Worm (Caenorhabditis elegans) whole organism, L1 larva: ENCODE measurements around the gene M04D8.7.

Experiments used
- C16A3.4 ChIP-seq: fragments of 150-350 bp; optimal IDR thresholded peaks from 2 replicates; lab custom pipeline; 2014; ENCODE audit warnings: missing biosample characterization, missing genetic modification characterization
- C34B4.2 ChIP-seq: sonication (generic microtip); optimal IDR thresholded peaks from 2 replicates; lab custom pipeline; 2017; ENCODE audit warnings: mild to moderate bottlenecking, missing genetic modification characterization, missing compliant biosample characterization
- F16B12.6 ChIP-seq: fragments of 150-350 bp; optimal IDR thresholded peaks from 2 replicates; lab custom pipeline; 2014; ENCODE audit warnings: missing biosample characterization, missing genetic modification characterization
- Y116A8C.19 ChIP-seq: sonication (generic microtip); optimal IDR thresholded peaks from 2 replicates; lab custom pipeline; 2016; ENCODE audit warnings: missing compliant biosample characterization, missing genetic modification characterization, borderline replicate concordance
- alr-1 ChIP-seq: fragments of 200-800 bp; sonication (Bioruptor generic); optimal IDR thresholded peaks from 2 replicates; lab custom pipeline; 2018; ENCODE audit warnings: borderline replicate concordance, mild to moderate bottlenecking, missing genetic modification characterization, missing compliant biosample characterization
- aly-2 ChIP-seq: fragments of 150-350 bp; optimal IDR thresholded peaks from 2 replicates; lab custom pipeline; 2014; ENCODE audit warnings: missing biosample characterization, missing genetic modification characterization
- blmp-1 ChIP-seq: fragments of 150-350 bp; optimal IDR thresholded peaks from 2 replicates; lab custom pipeline; 2014; ENCODE audit warnings: missing biosample characterization, missing genetic modification characterization
- ceh-63 ChIP-seq: fragments of 200-800 bp; sonication (Bioruptor generic); optimal IDR thresholded peaks from 2 replicates; lab custom pipeline; 2018; ENCODE audit warnings: mild to moderate bottlenecking, missing genetic modification characterization, missing compliant biosample characterization
- ceh-8 ChIP-seq: fragments of 200-800 bp; sonication (Bioruptor generic); optimal IDR thresholded peaks from 2 replicates; lab custom pipeline; 2018; ENCODE audit warnings: mild to moderate bottlenecking, missing genetic modification characterization, moderate library complexity, missing compliant biosample characterization
- ceh-82 ChIP-seq, 3 experiments: fragments of 150-350 bp in 1 of 3; sonication (generic microtip) in 2 of 3; optimal IDR thresholded peaks; 2 replicates each; lab custom pipeline; 2014 to 2017; ENCODE audit warnings: missing biosample characterization in 3 of 3, missing genetic modification characterization in 3 of 3
- ceh-90 ChIP-seq: sonication (generic microtip); optimal IDR thresholded peaks from 2 replicates; lab custom pipeline; 2016; ENCODE audit warnings: missing genetic modification characterization, missing compliant biosample characterization
- dsc-1 ChIP-seq: sonication (generic microtip); optimal IDR thresholded peaks from 2 replicates; lab custom pipeline; 2016; ENCODE audit warnings: mild to moderate bottlenecking, missing genetic modification characterization, missing compliant biosample characterization
- efl-1 ChIP-seq, 4 experiments: fragments of 150-350 bp; optimal IDR thresholded peaks in 3 of 4; peaks in 1 of 4; 1 replicate in 1 of 4; 2 replicates in 3 of 4; lab custom pipeline; 2014; ENCODE audit warnings: missing biosample characterization in 2 of 4, missing genetic modification characterization in 2 of 4, missing genetic modification reagents in 2 of 4
- egl-13 ChIP-seq: sonication (generic microtip); optimal IDR thresholded peaks from 2 replicates; lab custom pipeline; 2016; ENCODE audit warnings: missing genotype, missing genetic modification reagents, missing genetic modification characterization, missing compliant biosample characterization
- elt-3 ChIP-seq, 6 experiments: fragments of 150-350 bp in 1 of 6; sonication (generic microtip); optimal IDR thresholded peaks; 2 replicates each; lab custom pipeline; 2017 to 2018; ENCODE audit warnings: missing biosample characterization in 6 of 6, missing genetic modification characterization in 6 of 6, inconsistent platforms in 1 of 6
- ets-5 ChIP-seq: fragments of 200-800 bp; sonication (Bioruptor generic); IDR thresholded peaks from 2 replicates; pipeline ENCODE4 v1.3.6; 2022; ENCODE audit warnings: missing genetic modification characterization, missing compliant biosample characterization
- fkh-10 ChIP-seq: sonication (generic microtip); optimal IDR thresholded peaks from 2 replicates; lab custom pipeline; 2017; ENCODE audit warnings: missing biosample characterization, missing genetic modification reagents, missing genetic modification characterization
- fkh-4 ChIP-seq: sonication (generic microtip); optimal IDR thresholded peaks from 2 replicates; lab custom pipeline; 2016; ENCODE audit warnings: missing compliant biosample characterization, missing genetic modification characterization, borderline replicate concordance
- fkh-8 ChIP-seq: sonication (generic microtip); optimal IDR thresholded peaks from 2 replicates; lab custom pipeline; 2016; ENCODE audit warnings: mild to moderate bottlenecking, missing genetic modification characterization, missing compliant biosample characterization
- grh-1 ChIP-seq: fragments of 200-800 bp; sonication (Bioruptor generic); IDR thresholded peaks from 2 replicates; pipeline ENCODE4 v1.3.6; 2022; ENCODE audit warnings: missing genetic modification reagents, missing genetic modification characterization, missing compliant biosample characterization
- hlh-17 ChIP-seq: fragments of 200-800 bp; sonication (Bioruptor generic); optimal IDR thresholded peaks from 2 replicates; lab custom pipeline; 2018; ENCODE audit warnings: missing genetic modification characterization, mild to moderate bottlenecking, missing compliant biosample characterization, moderate library complexity, borderline replicate concordance
- hpl-2 ChIP-seq: fragments of 150-350 bp; optimal IDR thresholded peaks from 2 replicates; lab custom pipeline; 2014; ENCODE audit warnings: missing biosample characterization, missing genetic modification reagents, missing genetic modification characterization
- isw-1 ChIP-seq: fragments of 200-800 bp; sonication (Bioruptor generic); IDR thresholded peaks from 2 replicates; pipeline ENCODE4 v1.3.6; 2022; ENCODE audit warnings: missing genetic modification characterization, missing compliant biosample characterization
- lsy-2 ChIP-seq, 2 experiments: fragments of 150-350 bp; optimal IDR thresholded peaks; 2 replicates each; lab custom pipeline; 2014; ENCODE audit warnings: missing biosample characterization in 2 of 2, missing genetic modification characterization in 2 of 2
- mdl-1 ChIP-seq, 2 experiments: fragments of 150-350 bp; optimal IDR thresholded peaks; 2 replicates each; lab custom pipeline; 2014 to 2017; ENCODE audit warnings: missing biosample characterization in 2 of 2, missing genetic modification characterization in 2 of 2, inconsistent platforms in 1 of 2
- mef-2 ChIP-seq: fragments of 150-350 bp; optimal IDR thresholded peaks from 2 replicates; lab custom pipeline; 2014; ENCODE audit warnings: missing biosample characterization, missing genetic modification characterization
- mep-1 ChIP-seq: fragments of 150-350 bp; optimal IDR thresholded peaks from 2 replicates; lab custom pipeline; 2014; ENCODE audit warnings: missing biosample characterization, missing genetic modification characterization
- nhr-11 ChIP-seq: fragments of 150-350 bp; optimal IDR thresholded peaks from 2 replicates; lab custom pipeline; 2014; ENCODE audit warnings: missing biosample characterization, missing genetic modification characterization
- nhr-12 ChIP-seq: sonication (generic microtip); optimal IDR thresholded peaks from 2 replicates; lab custom pipeline; 2017; ENCODE audit warnings: missing biosample characterization, missing genetic modification characterization
- nhr-19 ChIP-seq: fragments of 200-800 bp; sonication (Bioruptor generic); conservative IDR thresholded peaks from 2 replicates; pipeline ENCODE4 v1.3.6; 2022; ENCODE audit warnings: missing genetic modification characterization, missing compliant biosample characterization
- nhr-20 ChIP-seq: sonication (generic microtip); optimal IDR thresholded peaks from 2 replicates; lab custom pipeline; 2016; ENCODE audit warnings: mild to moderate bottlenecking, missing genetic modification characterization, missing compliant biosample characterization
- nhr-237 ChIP-seq: fragments of 150-350 bp; optimal IDR thresholded peaks from 2 replicates; lab custom pipeline; 2014; ENCODE audit warnings: missing biosample characterization, missing genetic modification characterization
- nhr-47 ChIP-seq: sonication (generic microtip); optimal IDR thresholded peaks from 2 replicates; lab custom pipeline; 2016; ENCODE audit warnings: mild to moderate bottlenecking, missing genetic modification characterization, moderate library complexity, missing compliant biosample characterization
- nhr-71 ChIP-seq: sonication (generic microtip); optimal IDR thresholded peaks from 2 replicates; lab custom pipeline; 2016; ENCODE audit warnings: mild to moderate bottlenecking, missing genetic modification characterization, moderate library complexity, missing compliant biosample characterization
- nhr-85 ChIP-seq: sonication (generic microtip); peaks from one replicate; lab custom pipeline; 2016; ENCODE audit warnings: missing genetic modification characterization, inconsistent platforms, missing compliant biosample characterization
- pax-3 ChIP-seq: fragments of 200-800 bp; sonication (Bioruptor generic); optimal IDR thresholded peaks from 2 replicates; lab custom pipeline; 2018; ENCODE audit warnings: mild to moderate bottlenecking, missing genetic modification characterization, moderate library complexity, missing compliant biosample characterization
- pqm-1 ChIP-seq: sonication (generic microtip); optimal IDR thresholded peaks from 3 replicates; lab custom pipeline; 2017; ENCODE audit warnings: missing biosample characterization, missing genetic modification characterization
- rnt-1 ChIP-seq: sonication (generic microtip); optimal IDR thresholded peaks from 2 replicates; lab custom pipeline; 2016; ENCODE audit warnings: mild to moderate bottlenecking, missing genetic modification characterization, moderate library complexity, missing compliant biosample characterization
- skn-1 ChIP-seq: fragments of 150-350 bp; optimal IDR thresholded peaks from 2 replicates; lab custom pipeline; 2014; ENCODE audit warnings: missing biosample characterization, missing genetic modification characterization
- snu-23 ChIP-seq: sonication (generic microtip); optimal IDR thresholded peaks from 2 replicates; lab custom pipeline; 2016; ENCODE audit warnings: missing genetic modification characterization, missing compliant biosample characterization
- sox-4 ChIP-seq: sonication (generic microtip); optimal IDR thresholded peaks from 2 replicates; lab custom pipeline; 2016; ENCODE audit warnings: missing genetic modification characterization, missing compliant biosample characterization
- sptf-1 ChIP-seq: fragments of 150-350 bp; optimal IDR thresholded peaks from 2 replicates; lab custom pipeline; 2014; ENCODE audit warnings: missing biosample characterization, missing genetic modification characterization
- sup-37 ChIP-seq: fragments of 200-800 bp; sonication (Bioruptor generic); optimal IDR thresholded peaks from 2 replicates; lab custom pipeline; 2018; ENCODE audit warnings: mild to moderate bottlenecking, missing genetic modification characterization, missing compliant biosample characterization
- swsn-7 ChIP-seq: sonication (generic microtip); optimal IDR thresholded peaks from 2 replicates; lab custom pipeline; 2016; ENCODE audit warnings: missing genetic modification characterization, missing compliant biosample characterization
- tbx-2 ChIP-seq: sonication (generic microtip); optimal IDR thresholded peaks from 2 replicates; lab custom pipeline; 2016; ENCODE audit warnings: missing genetic modification characterization, missing compliant biosample characterization
- tlp-1 ChIP-seq: fragments of 150-350 bp; optimal IDR thresholded peaks from 2 replicates; lab custom pipeline; 2014; ENCODE audit warnings: missing biosample characterization, missing genetic modification characterization
- unc-130 ChIP-seq: fragments of 150-350 bp; optimal IDR thresholded peaks from 2 replicates; lab custom pipeline; 2017; ENCODE audit warnings: missing biosample characterization, missing genetic modification characterization, inconsistent platforms
- unc-62 ChIP-seq: fragments of 150-350 bp; optimal IDR thresholded peaks from 2 replicates; lab custom pipeline; 2014; ENCODE audit warnings: missing biosample characterization, missing genetic modification reagents, missing genetic modification characterization
- unc-98 ChIP-seq: fragments of 200-800 bp; sonication (Bioruptor generic); IDR thresholded peaks from 2 replicates; pipeline ENCODE4 v1.3.6; 2022; ENCODE audit warnings: missing genetic modification characterization, missing compliant biosample characterization
- vab-15 ChIP-seq: sonication (generic microtip); optimal IDR thresholded peaks from 2 replicates; lab custom pipeline; 2017; ENCODE audit warnings: missing genotype, mild to moderate bottlenecking, missing genetic modification characterization, missing compliant biosample characterization
- xbp-1 ChIP-seq: sonication (generic microtip); optimal IDR thresholded peaks from 2 replicates; lab custom pipeline; 2016; ENCODE audit warnings: missing genetic modification characterization, missing compliant biosample characterization
- zag-1 ChIP-seq: fragments of 150-350 bp; optimal IDR thresholded peaks from 2 replicates; lab custom pipeline; 2014; ENCODE audit warnings: missing biosample characterization, missing genetic modification characterization
- zip-4 ChIP-seq: fragments of 200-800 bp; sonication (Bioruptor generic); optimal IDR thresholded peaks from 2 replicates; lab custom pipeline; 2018; ENCODE audit warnings: mild to moderate bottlenecking, missing genetic modification characterization, moderate library complexity, missing compliant biosample characterization

M04D8.7 gene

DNA sequence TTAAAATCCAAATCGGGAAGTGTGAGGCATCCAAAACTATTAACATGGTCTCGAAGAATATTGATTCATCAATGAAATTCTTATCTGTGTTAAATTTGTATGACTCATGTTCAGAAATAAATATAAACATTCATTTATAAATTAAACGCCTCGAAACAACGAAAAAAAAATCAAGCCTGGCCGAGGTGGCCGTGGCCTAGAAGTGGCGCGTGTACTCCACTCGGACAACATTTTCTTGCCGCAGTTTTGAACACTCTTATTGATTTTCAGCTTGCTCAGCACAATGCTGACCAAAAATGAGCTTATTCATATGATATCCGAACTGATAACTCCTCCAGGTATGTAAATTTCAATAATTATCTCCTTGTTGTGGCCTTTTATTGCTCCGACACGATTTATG, 26.9 kb downstream of the M04D8.7 start, which contains the start of gene ekl-6 (continued):
- TF ChIP-seq tbx-2 (tag; lab: Kevin White, UChicago): peak; percentile 80
- peak; percentile 77 for TF ChIP-seq pax-3 (tag; lab: Kevin White, UChicago)
- no peak for TF ChIP-seq sptf-1 (tag; lab: Kevin White, UChicago)
- peak; percentile 69 for TF ChIP-seq swsn-7
- peak in 1 of 2 experiments; percentile 71 for TF ChIP-seq lsy-2 (tag; optimal IDR thresholded peaks at IDR 0.05; lab: Kevin White, UChicago)
- TF ChIP-seq grh-1 (GFP tag; lab: Robert Waterston, UW): 0 out of 2 replicates have a peak, but pooled peaks have one; percentile 44
- TF ChIP-seq aly-2 (tag; lab: Kevin White, UChicago): no peak
- peak; percentile 73 for TF ChIP-seq egl-13
- TF ChIP-seq efl-1 (optimal IDR thresholded peaks at IDR 0.05; lab: Kevin White, UChicago): peak; percentile 44 to 67
- peak; percentile 56 to 93 for TF ChIP-seq efl-1 (GFP tag; optimal IDR thresholded peaks at IDR 0.05 in 1 of 2; lab: Kevin White, UChicago)
- no peak for TF ChIP-seq fkh-10 (GFP tag; lab: Kevin White, UChicago)
- TF ChIP-seq isw-1 (GFP tag; lab: Robert Waterston, UW): peak; percentile 23
- TF ChIP-seq nhr-20 (tag; lab: Kevin White, UChicago): peak; percentile 75
- TF ChIP-seq mef-2 (tag; lab: Kevin White, UChicago): no peak
- TF ChIP-seq unc-62 (GFP tag; lab: Kevin White, UChicago): no peak
- TF ChIP-seq snu-23 (GFP tag; lab: Kevin White, UChicago): no peak
- no peak for TF ChIP-seq elt-3 (tag; optimal IDR thresholded peaks at IDR 0.05; lab: Kevin White, UChicago)
- TF ChIP-seq fkh-4 (tag; lab: Kevin White, UChicago): peak; percentile 87
- no peak for TF ChIP-seq alr-1 (tag; lab: Kevin White, UChicago)
- no peak for TF ChIP-seq hlh-17 (GFP tag; lab: Kevin White, UChicago)
- peak; percentile 82 for TF ChIP-seq sox-4 (tag; lab: Kevin White, UChicago)
- peak; percentile 40 for TF ChIP-seq fkh-8 (tag; lab: Kevin White, UChicago)
- no peak for TF ChIP-seq ets-5 (GFP tag; lab: Robert Waterston, UW)
- TF ChIP-seq pqm-1: no peak
- peak; percentile 90 for TF ChIP-seq ceh-90 (tag; lab: Kevin White, UChicago)
- TF ChIP-seq mdl-1 (tag; optimal IDR thresholded peaks at IDR 0.05; lab: Kevin White, UChicago): no peak
- peak; percentile 30 for TF ChIP-seq ceh-8
- TF ChIP-seq nhr-237 (tag; lab: Kevin White, UChicago): no peak
- peak; percentile 36 for TF ChIP-seq sup-37 (GFP tag; lab: Kevin White, UChicago)
- peak; percentile 76 for TF ChIP-seq xbp-1 (tag; lab: Kevin White, UChicago)
- no peak for TF ChIP-seq nhr-11 (tag; lab: Kevin White, UChicago)
- TF ChIP-seq nhr-19 (GFP tag; lab: Robert Waterston, UW): no peak; the same call in 1 of the 2 replicates
- TF ChIP-seq rnt-1 (tag; lab: Kevin White, UChicago): peak; percentile 97
- TF ChIP-seq unc-98 (GFP tag; lab: Robert Waterston, UW): peak; percentile 54; the same call in 1 of the 2 replicates
- TF ChIP-seq nhr-71 (tag; lab: Kevin White, UChicago): no peak
- TF ChIP-seq unc-130 (tag; lab: Kevin White, UChicago): no peak
- TF ChIP-seq vab-15: no peak
- no peak for TF ChIP-seq blmp-1 (tag; lab: Kevin White, UChicago)
- no peak for TF ChIP-seq zip-4 (GFP tag; lab: Kevin White, UChicago)
- TF ChIP-seq hpl-2 (GFP tag; lab: Kevin White, UChicago): no peak
- no peak for TF ChIP-seq tlp-1
- peak; percentile 80 for TF ChIP-seq nhr-47 (tag; lab: Kevin White, UChicago)
- peak; percentile 14 for TF ChIP-seq F16B12.6 (tag; lab: Kevin White, UChicago)
- TF ChIP-seq zag-1 (tag; lab: Kevin White, UChicago): no peak
- TF ChIP-seq Y116A8C.19 (tag; lab: Kevin White, UChicago): peak; percentile 48
- peak; percentile 92 for TF ChIP-seq nhr-85 (tag; lab: Kevin White, UChicago)
- TF ChIP-seq ceh-63 (GFP tag; lab: Kevin White, UChicago): no peak
- TF ChIP-seq skn-1 (tag; lab: Kevin White, UChicago): peak; percentile 13
- TF ChIP-seq ceh-82 (tag; optimal IDR thresholded peaks at IDR 0.05; lab: Kevin White, UChicago): peak in 2 of 3 experiments; percentile 26 to 39
- TF ChIP-seq C34B4.2 (tag; lab: Kevin White, UChicago): no peak
- TF ChIP-seq mep-1 (tag; lab: Kevin White, UChicago): peak; percentile 47
- peak; percentile 1 for TF ChIP-seq C16A3.4 (tag; lab: Kevin White, UChicago)
- TF ChIP-seq nhr-12 (tag; lab: Kevin White, UChicago): no peak
- TF ChIP-seq dsc-1 (tag; lab: Kevin White, UChicago): peak; percentile 79
